Worm (Caenorhabditis elegans) whole organism, L3 larva: ENCODE results near the gene clp-1.

Source experiments
- ZK546.5 ChIP-seq: sonication (generic microtip); optimal IDR thresholded peaks from 2 replicates; lab custom pipeline; 2017; ENCODE audit warnings: missing biosample characterization, missing genetic modification characterization
- aly-2 ChIP-seq: fragments of 150-350 bp; optimal IDR thresholded peaks from 2 replicates; lab custom pipeline; 2014; ENCODE audit warnings: missing biosample characterization, missing genetic modification characterization
- ama-1 ChIP-seq: fragments of 150-350 bp; optimal IDR thresholded peaks from 2 replicates; lab custom pipeline; 2018
- ceh-16 ChIP-seq: sonication (generic microtip); optimal IDR thresholded peaks from 2 replicates; lab custom pipeline; 2017; ENCODE audit warnings: missing biosample characterization, missing genetic modification characterization
- ceh-82 ChIP-seq: fragments of 150-350 bp; optimal IDR thresholded peaks from 2 replicates; lab custom pipeline; 2014; ENCODE audit warnings: missing biosample characterization, missing genetic modification characterization
- ceh-9 ChIP-seq: sonication (generic microtip); optimal IDR thresholded peaks from 2 replicates; lab custom pipeline; 2018; ENCODE audit warnings: missing biosample characterization, missing genetic modification characterization
- egl-27 ChIP-seq: sonication (generic microtip); optimal IDR thresholded peaks from 4 replicates; lab custom pipeline; 2017; ENCODE audit warnings: missing biosample characterization, missing genetic modification reagents, missing genetic modification characterization
- egl-5 ChIP-seq: fragments of 150-350 bp; optimal IDR thresholded peaks from 2 replicates; lab custom pipeline; 2017; ENCODE audit warnings: missing biosample characterization, missing genetic modification reagents, missing genetic modification characterization, inconsistent platforms
- elt-1 ChIP-seq: fragments of 150-350 bp; optimal IDR thresholded peaks from 2 replicates; lab custom pipeline; 2014; ENCODE audit warnings: missing biosample characterization, missing genetic modification characterization
- elt-2 ChIP-seq: sonication (generic microtip); optimal IDR thresholded peaks from 2 replicates; lab custom pipeline; 2016; ENCODE audit warnings: missing genetic modification reagents, mild to moderate bottlenecking, missing genetic modification characterization, missing compliant biosample characterization
- fkh-10 ChIP-seq: sonication (generic microtip); optimal IDR thresholded peaks from 2 replicates; lab custom pipeline; 2017; ENCODE audit warnings: missing biosample characterization, missing genetic modification reagents, missing genetic modification characterization
- fkh-2 ChIP-seq: fragments of 150-350 bp; optimal IDR thresholded peaks from 2 replicates; lab custom pipeline; 2014; ENCODE audit warnings: missing biosample characterization, missing genetic modification reagents, missing genetic modification characterization
- fos-1 ChIP-seq: fragments of 150-350 bp; optimal IDR thresholded peaks from 2 replicates; lab custom pipeline; 2014; ENCODE audit warnings: missing biosample characterization, missing genetic modification characterization
- hmg-11 ChIP-seq: sonication (generic microtip); optimal IDR thresholded peaks from 2 replicates; lab custom pipeline; 2016; ENCODE audit warnings: missing genetic modification characterization, missing compliant biosample characterization
- jun-1 ChIP-seq: fragments of 150-350 bp; optimal IDR thresholded peaks from 2 replicates; lab custom pipeline; 2014; ENCODE audit warnings: missing biosample characterization, missing genetic modification reagents, missing genetic modification characterization
- lin-15B ChIP-seq: fragments of 150-350 bp; optimal IDR thresholded peaks from 2 replicates; lab custom pipeline; 2014; ENCODE audit warnings: missing biosample characterization, missing genetic modification characterization
- lin-39 ChIP-seq: fragments of 150-350 bp; optimal IDR thresholded peaks from 2 replicates; lab custom pipeline; 2018; ENCODE audit warnings: missing biosample characterization, missing genetic modification reagents, missing genetic modification characterization
- lsy-12 ChIP-seq: sonication (generic microtip); optimal IDR thresholded peaks from 2 replicates; lab custom pipeline; 2016; ENCODE audit warnings: mild to moderate bottlenecking, missing genetic modification characterization, missing compliant biosample characterization
- mdl-1 ChIP-seq: fragments of 150-350 bp; optimal IDR thresholded peaks from 2 replicates; lab custom pipeline; 2014; ENCODE audit warnings: missing biosample characterization, missing genetic modification characterization
- mml-1 ChIP-seq: fragments of 150-350 bp; sonication (generic microtip); optimal IDR thresholded peaks from 3 replicates; lab custom pipeline; 2014; ENCODE audit warnings: missing biosample characterization, missing genetic modification characterization
- nfya-1 ChIP-seq: sonication (generic microtip); optimal IDR thresholded peaks from 2 replicates; lab custom pipeline; 2017; ENCODE audit warnings: missing genetic modification characterization, mild to moderate bottlenecking, missing compliant biosample characterization, antibody characterized with exemption, moderate library complexity; ENCODE audit not compliant: insufficient read depth
- nhr-11 ChIP-seq: fragments of 150-350 bp; optimal IDR thresholded peaks from 2 replicates; lab custom pipeline; 2014; ENCODE audit warnings: missing biosample characterization, missing genetic modification characterization
- nhr-23 ChIP-seq: fragments of 150-350 bp; optimal IDR thresholded peaks from 2 replicates; lab custom pipeline; 2014; ENCODE audit warnings: missing biosample characterization, missing genetic modification reagents, missing genetic modification characterization
- nhr-237 ChIP-seq: fragments of 150-350 bp; optimal IDR thresholded peaks from 2 replicates; lab custom pipeline; 2014; ENCODE audit warnings: missing biosample characterization, missing genetic modification characterization
- nhr-25 ChIP-seq: sonication (generic microtip); optimal IDR thresholded peaks from 2 replicates; lab custom pipeline; 2017; ENCODE audit warnings: missing biosample characterization, missing genetic modification characterization
- nhr-28 ChIP-seq: fragments of 150-350 bp; optimal IDR thresholded peaks from 2 replicates; lab custom pipeline; 2014; ENCODE audit warnings: missing biosample characterization, missing genetic modification characterization
- nhr-43 ChIP-seq: sonication (generic microtip); optimal IDR thresholded peaks from 2 replicates; lab custom pipeline; 2016; ENCODE audit warnings: mild to moderate bottlenecking, missing genetic modification characterization, missing compliant biosample characterization; ENCODE audit not compliant: poor library complexity, severe bottlenecking
- nhr-76 ChIP-seq: fragments of 150-350 bp; sonication (generic microtip); optimal IDR thresholded peaks from 5 replicates; lab custom pipeline; 2014; ENCODE audit warnings: missing biosample characterization, missing genetic modification characterization
- nhr-77 ChIP-seq: fragments of 150-350 bp; optimal IDR thresholded peaks from 2 replicates; lab custom pipeline; 2014; ENCODE audit warnings: missing biosample characterization, missing genetic modification characterization
- pha-4 ChIP-seq: fragments of 150-350 bp; optimal IDR thresholded peaks from 2 replicates; lab custom pipeline; 2014; ENCODE audit warnings: missing biosample characterization, missing genetic modification reagents, missing genetic modification characterization
- pqm-1 ChIP-seq: fragments of 150-350 bp; optimal IDR thresholded peaks from 2 replicates; lab custom pipeline; 2017; ENCODE audit warnings: missing biosample characterization, missing genetic modification characterization, inconsistent platforms
- sea-2 ChIP-seq: fragments of 150-350 bp; sonication (generic microtip); optimal IDR thresholded peaks from 4 replicates; lab custom pipeline; 2014; ENCODE audit warnings: missing biosample characterization, missing genetic modification reagents, missing genetic modification characterization
- skn-1 ChIP-seq: fragments of 150-350 bp; optimal IDR thresholded peaks from 2 replicates; lab custom pipeline; 2014; ENCODE audit warnings: missing biosample characterization, missing genetic modification characterization
- snpc-4 ChIP-seq: fragments of 150-350 bp; optimal IDR thresholded peaks from 2 replicates; lab custom pipeline; 2014; ENCODE audit warnings: missing biosample characterization, missing genetic modification characterization
- tbx-2 ChIP-seq: sonication (generic microtip); optimal IDR thresholded peaks from 2 replicates; lab custom pipeline; 2016; ENCODE audit warnings: mild to moderate bottlenecking, missing genetic modification characterization, missing compliant biosample characterization
- zag-1 ChIP-seq: fragments of 150-350 bp; optimal IDR thresholded peaks from 2 replicates; lab custom pipeline; 2014; ENCODE audit warnings: missing biosample characterization, missing genetic modification characterization
- ztf-4 ChIP-seq: fragments of 150-350 bp; optimal IDR thresholded peaks from 2 replicates; lab custom pipeline; 2014; ENCODE audit warnings: missing biosample characterization, missing genetic modification characterization

clp-1 gene

ce11 chrIII:7978289-7978688 is 1.5 kb upstream of the clp-1 start:
- TF ChIP-seq ama-1 (lab: Kevin White, UChicago) (peak; percentile 42), hmg-11 (tag; lab: Kevin White, UChicago) (no peak)
- TF ChIP-seq, all 47 proteins: peak for 1

ce11 chrIII:7978723-7979122 is 1.0 kb upstream of the clp-1 start:
- TF ChIP-seq elt-2 (tag; lab: Kevin White, UChicago) = peak; percentile 63
- no peak for TF ChIP-seq lsy-12 (tag; lab: Kevin White, UChicago)
- TF ChIP-seq fkh-10 (GFP tag; lab: Kevin White, UChicago) = no peak
- peak; percentile 64 for TF ChIP-seq egl-5
- peak; percentile 43 for TF ChIP-seq hmg-11 (tag; lab: Kevin White, UChicago)
- TF ChIP-seq nhr-43 (tag; lab: Kevin White, UChicago) = no peak
- TF ChIP-seq nhr-25 (tag; lab: Kevin White, UChicago) = peak; percentile 71
- peak; percentile 10 for TF ChIP-seq lin-15B (tag; lab: Kevin White, UChicago)
- TF ChIP-seq nfya-1 (tag; lab: Kevin White, UChicago) = peak; percentile 57
- TF ChIP-seq pha-4 (tag; lab: Kevin White, UChicago) = peak; percentile 95
- no peak for TF ChIP-seq snpc-4

ce11 chrIII:7981233-7981632 is 1.5 kb downstream of the clp-1 start:
- TF ChIP-seq pha-4 (tag; lab: Kevin White, UChicago) = no peak
- TF ChIP-seq sea-2 (GFP tag; lab: Kevin White, UChicago) = no peak
- TF ChIP-seq elt-2 (tag; lab: Kevin White, UChicago) = no peak
- no peak for TF ChIP-seq zag-1 (tag; lab: Kevin White, UChicago)
- TF ChIP-seq ceh-16 = no peak
- TF ChIP-seq ceh-82 = no peak
- no peak for TF ChIP-seq lsy-12 (tag; lab: Kevin White, UChicago)
- TF ChIP-seq ceh-9 (tag; lab: Kevin White, UChicago) = no peak
- TF ChIP-seq fos-1 (tag; lab: Kevin White, UChicago) = no peak
- TF ChIP-seq nhr-77 (tag; lab: Kevin White, UChicago) = no peak
- TF ChIP-seq skn-1 = no peak
- TF ChIP-seq aly-2 (tag; lab: Kevin White, UChicago) = no peak
- TF ChIP-seq nfya-1 (tag; lab: Kevin White, UChicago) = no peak
- TF ChIP-seq nhr-76 (tag; lab: Kevin White, UChicago) = no peak
- no peak for TF ChIP-seq mml-1 (tag; lab: Kevin White, UChicago)
- no peak for TF ChIP-seq jun-1
- TF ChIP-seq ZK546.5 (tag; lab: Kevin White, UChicago) = no peak
- no peak for TF ChIP-seq ztf-4 (tag; lab: Kevin White, UChicago)
- no peak for TF ChIP-seq elt-1 (tag; lab: Kevin White, UChicago)
- no peak for TF ChIP-seq tbx-2 (tag; lab: Kevin White, UChicago)

ce11 chrIII:7981938-7982337 is 2.2 kb downstream of the clp-1 start:
- no peak for TF ChIP-seq nhr-237
- TF ChIP-seq sea-2 (GFP tag; lab: Kevin White, UChicago) = no peak
- TF ChIP-seq ceh-16 = no peak
- TF ChIP-seq mml-1 (tag; lab: Kevin White, UChicago) = no peak
- TF ChIP-seq fkh-2 (tag; lab: Kevin White, UChicago) = no peak
- TF ChIP-seq nhr-76 (tag; lab: Kevin White, UChicago) = no peak
- no peak for TF ChIP-seq nhr-77 (tag; lab: Kevin White, UChicago)
- no peak for TF ChIP-seq nhr-25 (tag; lab: Kevin White, UChicago)
- TF ChIP-seq lin-39 (tag; lab: Kevin White, UChicago) = no peak
- no peak for TF ChIP-seq fkh-10 (GFP tag; lab: Kevin White, UChicago)
- no peak for TF ChIP-seq jun-1
- TF ChIP-seq mdl-1 = no peak
- no peak for TF ChIP-seq lin-15B (tag; lab: Kevin White, UChicago)
- TF ChIP-seq aly-2 (tag; lab: Kevin White, UChicago) = no peak
- no peak for TF ChIP-seq zag-1 (tag; lab: Kevin White, UChicago)
- TF ChIP-seq ZK546.5 (tag; lab: Kevin White, UChicago) = no peak
- TF ChIP-seq pqm-1 (tag; lab: Kevin White, UChicago) = no peak
- TF ChIP-seq lsy-12 (tag; lab: Kevin White, UChicago) = no peak

- TF ChIP-seq nhr-23 (no peak), sea-2 (GFP tag; lab: Kevin White, UChicago) (no peak), nhr-76 (tag; lab: Kevin White, UChicago) (no peak), egl-27 (tag; lab: Kevin White, UChicago) (no peak), nfya-1 (tag; lab: Kevin White, UChicago) (no peak), nhr-28 (no peak), mml-1 (tag; lab: Kevin White, UChicago) (no peak), nhr-11 (tag; lab: Kevin White, UChicago) (no peak), lsy-12 (tag; lab: Kevin White, UChicago) (no peak)
Observed at ce11 chrIII:7986585-7987171, 6.9 kb downstream of the clp-1 start, which contains the start of gene hrpk-2. Gene hrpk-2, plus strand, starts transcription at chrIII:7987121.
